Worm (Caenorhabditis elegans): ENCODE data around the gene C01G10.17.
A peak's percentile ranks its signal among the peaks of the same experiment; 100 is the strongest.

Gene C01G10.17

ce11 chrV:15065068-15065744 lies 25.4 kb upstream of the C01G10.17 start, which contains the start of gene C25D7.9:
Gene C25D7.9, plus strand, starts transcription at chrV:15065135.
- TF ChIP-seq unc-62 (GFP tag; optimal IDR thresholded peaks at IDR 0.05), result no peak
- TF ChIP-seq ztf-11 (tag; optimal IDR thresholded peaks at IDR 0.05), result no peak
- TF ChIP-seq ceh-39 (tag; optimal IDR thresholded peaks at IDR 0.05), result peak; percentile 20
- no peak for TF ChIP-seq flh-1 (GFP tag; optimal IDR thresholded peaks at IDR 0.05)
- TF ChIP-seq ces-1 (GFP tag; optimal IDR thresholded peaks at IDR 0.05), result peak; percentile 8
- TF ChIP-seq ceh-83 (GFP tag; optimal IDR thresholded peaks at IDR 0.05), result no peak
- TF ChIP-seq M03D4.4 (tag; optimal IDR thresholded peaks at IDR 0.05), result no peak
- peak; percentile 24 for TF ChIP-seq sptf-1 (tag; optimal IDR thresholded peaks at IDR 0.05)
- no peak for TF ChIP-seq lin-32 (GFP tag; optimal IDR thresholded peaks at IDR 0.05)
- no peak for TF ChIP-seq pha-4 (tag; optimal IDR thresholded peaks at IDR 0.05)
- TF ChIP-seq ham-2 (GFP tag; optimal IDR thresholded peaks at IDR 0.05), result no peak
- peak; percentile 55 for TF ChIP-seq drap-1 (GFP tag; optimal IDR thresholded peaks at IDR 0.05)
- TF ChIP-seq nhr-12 (tag; optimal IDR thresholded peaks at IDR 0.05), result no peak
- TF ChIP-seq elt-3 (tag; optimal IDR thresholded peaks at IDR 0.05), result no peak
- TF ChIP-seq unc-120 (tag; optimal IDR thresholded peaks at IDR 0.05; ENCODE audit: poor library complexity, severe bottlenecking), result no peak
- peak; percentile 51 for TF ChIP-seq mls-2 (tag; optimal IDR thresholded peaks at IDR 0.05)
- TF ChIP-seq lsy-2 (tag; optimal IDR thresholded peaks at IDR 0.05), result no peak
- TF ChIP-seq blmp-1 (tag; optimal IDR thresholded peaks at IDR 0.05), result no peak
- peak; percentile 77 for TF ChIP-seq nhr-2 (tag; optimal IDR thresholded peaks at IDR 0.05)
- no peak for TF ChIP-seq sem-2 (GFP tag; optimal IDR thresholded peaks at IDR 0.05)
- peak; percentile 13 for TF ChIP-seq mep-1 (tag; optimal IDR thresholded peaks at IDR 0.05)
- no peak for TF ChIP-seq zip-8 (tag; optimal IDR thresholded peaks at IDR 0.05)
- TF ChIP-seq ceh-43 (GFP tag; optimal IDR thresholded peaks at IDR 0.05), result no peak

- TF ChIP-seq ceh-43 (GFP tag; optimal IDR thresholded peaks at IDR 0.05), result no peak
- no peak for TF ChIP-seq unc-62 (GFP tag; optimal IDR thresholded peaks at IDR 0.05)
- TF ChIP-seq sem-2 (GFP tag; optimal IDR thresholded peaks at IDR 0.05), result no peak
- TF ChIP-seq ztf-11 (tag; optimal IDR thresholded peaks at IDR 0.05), result no peak
- no peak for TF ChIP-seq nhr-76 (tag; optimal IDR thresholded peaks at IDR 0.05)
- TF ChIP-seq unc-120 (tag; optimal IDR thresholded peaks at IDR 0.05; ENCODE audit: poor library complexity, severe bottlenecking), result no peak
Observed at ce11 chrV:15065837-15066348, 24.7 kb upstream of the C01G10.17 start, which contains the start of gene otub-1. Gene otub-1, plus strand, starts transcription at chrV:15066298.

ce11 chrV:15067165-15067564 lies 23.4 kb upstream of the C01G10.17 start, which contains the start of gene C25D7.10:
Gene C25D7.10, plus strand, starts transcription at chrV:15067465.
- TF ChIP-seq ceh-83 (GFP tag; optimal IDR thresholded peaks at IDR 0.05) (no peak), tbx-8 (GFP tag; optimal IDR thresholded peaks at IDR 0.05) (no peak), mls-2 (tag; optimal IDR thresholded peaks at IDR 0.05) (no peak), lsy-2 (tag; optimal IDR thresholded peaks at IDR 0.05) (no peak), nhr-28 (tag; optimal IDR thresholded peaks at IDR 0.05) (no peak), mep-1 (tag; optimal IDR thresholded peaks at IDR 0.05) (no peak), nhr-2 (tag; optimal IDR thresholded peaks at IDR 0.05) (no peak), lin-13 (tag; optimal IDR thresholded peaks at IDR 0.05) (no peak), mab-5 (tag; optimal IDR thresholded peaks at IDR 0.05) (no peak), elt-1 (tag; optimal IDR thresholded peaks at IDR 0.05; ENCODE audit: borderline replicate concordance, insufficient read depth) (no peak), bed-3 (GFP tag; optimal IDR thresholded peaks at IDR 0.05) (no peak), sem-2 (GFP tag; optimal IDR thresholded peaks at IDR 0.05) (no peak), nhr-12 (tag; optimal IDR thresholded peaks at IDR 0.05) (no peak)

- TF ChIP-seq nhr-237 (tag; optimal IDR thresholded peaks at IDR 0.05) (no peak), mep-1 (tag; optimal IDR thresholded peaks at IDR 0.05) (no peak), elt-3 (tag; optimal IDR thresholded peaks at IDR 0.05) (no peak), zip-8 (tag; optimal IDR thresholded peaks at IDR 0.05) (no peak), cnd-1 (tag; optimal IDR thresholded peaks at IDR 0.05) (no peak), M03D4.4 (tag; optimal IDR thresholded peaks at IDR 0.05) (no peak), pha-4 (tag; optimal IDR thresholded peaks at IDR 0.05) (no peak), lin-32 (GFP tag; optimal IDR thresholded peaks at IDR 0.05) (no peak), ztf-11 (tag; optimal IDR thresholded peaks at IDR 0.05) (no peak), sptf-1 (tag; optimal IDR thresholded peaks at IDR 0.05) (no peak), bed-3 (GFP tag; optimal IDR thresholded peaks at IDR 0.05) (no peak), nhr-28 (tag; optimal IDR thresholded peaks at IDR 0.05) (no peak), sem-2 (GFP tag; optimal IDR thresholded peaks at IDR 0.05) (no peak), blmp-1 (tag; optimal IDR thresholded peaks at IDR 0.05) (no peak), nhr-76 (tag; optimal IDR thresholded peaks at IDR 0.05) (no peak), elt-1 (tag; optimal IDR thresholded peaks at IDR 0.05; ENCODE audit: borderline replicate concordance, insufficient read depth) (no peak)
Observed at ce11 chrV:15068378-15068777, 22.2 kb upstream of the C01G10.17 start, which contains the start of gene dnj-3. Gene dnj-3, plus strand, starts transcription at chrV:15068678.

Data from whole organism, mixed stage, embryonic.